Fruit fly (Drosophila melanogaster) whole organism: Measurements from ENCODE around the gene CG42249.

ENCODE experiments used
- CG8478 ChIP-seq: fragments of >200 bp; optimal IDR thresholded peaks from 2 replicates; lab custom pipeline; 2018; ENCODE audit warnings: inconsistent platforms
- Dll ChIP-seq: fragments of >200 bp; optimal IDR thresholded peaks from 2 replicates; lab custom pipeline; 2017
- EcR ChIP-seq, 2 experiments: fragments of >200 bp; optimal IDR thresholded peaks; 2 replicates each; lab custom pipeline; 2017; ENCODE audit warnings: missing biosample characterization in 2 of 2, missing genetic modification characterization in 2 of 2, missing genetic modification reagents in 2 of 2
- pan ChIP-seq: fragments of >200 bp; optimal IDR thresholded peaks from 2 replicates; lab custom pipeline; 2017
- psq ChIP-seq: fragments of >200 bp; optimal IDR thresholded peaks from 2 replicates; lab custom pipeline; 2017
- usp ChIP-seq: fragments of >200 bp; optimal IDR thresholded peaks from 2 replicates; lab custom pipeline; 2017; ENCODE audit warnings: missing biosample characterization, missing genetic modification characterization, mixed read lengths

CG42249 gene

dm6 chrX:11148272-11148835 is 52.3 kb downstream of the CG42249 start, which contains the start of gene Ran:
Gene Ran (minus strand): TSS chrX:11148716.
- TF ChIP-seq CG8478 (lab: Kevin White, UChicago) (no peak), EcR (GFP tag; optimal IDR thresholded peaks at IDR 0.05; lab: Kevin White, UChicago) (no peak), Dll (lab: Kevin White, UChicago) (no peak), pan (lab: Kevin White, UChicago) (no peak), psq (lab: Kevin White, UChicago) (no peak), usp (no peak)

- TF ChIP-seq EcR (GFP tag; optimal IDR thresholded peaks at IDR 0.05; lab: Kevin White, UChicago) (no peak), psq (lab: Kevin White, UChicago) (no peak), usp (no peak), CG8478 (lab: Kevin White, UChicago) (no peak), pan (lab: Kevin White, UChicago) (no peak), Dll (lab: Kevin White, UChicago) (no peak)
These were observed 53.1 kb downstream of the CG42249 start, which contains the start of gene Lint-1 for dm6 chrX:11149201-11149600. Gene Lint-1 (plus strand): TSS chrX:11149323.

dm6 chrX:11153413-11153812 is 57.3 kb downstream of the CG42249 start:
- TF ChIP-seq CG8478 (lab: Kevin White, UChicago) (no peak), psq (lab: Kevin White, UChicago) (no peak), EcR (GFP tag; optimal IDR thresholded peaks at IDR 0.05; lab: Kevin White, UChicago) (no peak), usp (no peak), pan (lab: Kevin White, UChicago) (no peak), Dll (lab: Kevin White, UChicago) (no peak)

- no peak for TF ChIP-seq EcR (GFP tag; optimal IDR thresholded peaks at IDR 0.05; lab: Kevin White, UChicago)
- TF ChIP-seq Dll (lab: Kevin White, UChicago): no peak
- TF ChIP-seq pan (lab: Kevin White, UChicago): no peak
- TF ChIP-seq psq (lab: Kevin White, UChicago): no peak
- no peak for TF ChIP-seq CG8478 (lab: Kevin White, UChicago)
- no peak for TF ChIP-seq usp
These were observed 57.9 kb downstream of the CG42249 start, which contains the start of the genes rtv and Dlic for dm6 chrX:11153826-11154510. Gene rtv (minus strand): TSS chrX:11153990. Gene Dlic (plus strand): TSS chrX:11154421.

dm6 chrX:11154511-11155197 is 58.6 kb downstream of the CG42249 start:
- TF ChIP-seq psq (lab: Kevin White, UChicago): no peak
- TF ChIP-seq Dll (lab: Kevin White, UChicago): peak; percentile 83
- TF ChIP-seq pan (lab: Kevin White, UChicago): no peak
- peak; percentile 56 for TF ChIP-seq CG8478 (lab: Kevin White, UChicago)

dm6 chrX:11155808-11156589 is 59.9 kb downstream of the CG42249 start:
- TF ChIP-seq EcR (GFP tag; optimal IDR thresholded peaks at IDR 0.05; lab: Kevin White, UChicago) (no peak), Dll (lab: Kevin White, UChicago) (no peak), psq (lab: Kevin White, UChicago) (no peak), CG8478 (lab: Kevin White, UChicago) (no peak), pan (lab: Kevin White, UChicago) (no peak), usp (no peak)
